Worm (Caenorhabditis elegans) whole organism, mixed stage, embryonic: ENCODE data around the gene ugt-11.

Experiments
- ceh-43 ChIP-seq: fragments of 200-800 bp; sonication (Bioruptor generic); optimal IDR thresholded peaks from 2 replicates; lab custom pipeline; 2018; ENCODE audit warnings: mild to moderate bottlenecking, missing genetic modification characterization, moderate library complexity, missing compliant biosample characterization
- elt-3 ChIP-seq: fragments of 150-350 bp; optimal IDR thresholded peaks from 2 replicates; lab custom pipeline; 2014; ENCODE audit warnings: missing biosample characterization, missing genetic modification characterization

ce11 chrV:4924618-4925017 lies 29.7 kb upstream of the ugt-11 start, which contains the start of gene srh-20:
- no peak for TF ChIP-seq elt-3 (tag; lab: Kevin White, UChicago)
- TF ChIP-seq ceh-43 (GFP tag; lab: Kevin White, UChicago): no peak
